Fruit fly (Drosophila melanogaster): ENCODE measurements around the gene Obp19a.

Gene Obp19a

DNA sequence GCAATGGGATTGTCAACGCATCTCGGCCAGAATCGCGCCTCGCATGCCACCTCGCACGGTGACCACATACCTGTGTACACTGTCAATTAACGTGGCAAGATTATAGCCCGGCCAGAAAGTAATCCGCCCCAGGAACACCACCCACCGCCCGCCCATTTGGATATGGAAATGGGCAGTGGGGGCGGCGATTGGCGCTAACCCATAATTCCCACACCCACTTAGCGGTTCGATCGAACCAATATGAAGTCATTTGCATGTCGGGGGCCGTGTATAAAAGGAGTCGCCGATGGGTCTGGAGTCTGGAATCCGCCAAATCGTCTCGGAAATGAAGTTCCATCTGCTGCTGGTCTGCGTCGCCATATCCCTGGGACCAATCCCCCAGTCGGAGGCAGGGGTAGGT lies at the start of gene Obp19a:
Gene Obp19a (plus strand): TSS at position 301 of the 400 bp plus-strand sequence.
- TF ChIP-seq net (GFP tag; optimal IDR thresholded peaks at IDR 0.05) (no peak), CG31627 (GFP tag; optimal IDR thresholded peaks at IDR 0.05) (no peak), CG8119 (GFP tag; IDR thresholded peaks at IDR 0.05) (no peak), CG11762 (GFP tag; optimal IDR thresholded peaks at IDR 0.05; ENCODE audit: insufficient read depth) (no peak), fd85E (GFP tag; optimal IDR thresholded peaks at IDR 0.05) (no peak), acj6 (GFP tag; optimal IDR thresholded peaks at IDR 0.05) (no peak)

DNA sequence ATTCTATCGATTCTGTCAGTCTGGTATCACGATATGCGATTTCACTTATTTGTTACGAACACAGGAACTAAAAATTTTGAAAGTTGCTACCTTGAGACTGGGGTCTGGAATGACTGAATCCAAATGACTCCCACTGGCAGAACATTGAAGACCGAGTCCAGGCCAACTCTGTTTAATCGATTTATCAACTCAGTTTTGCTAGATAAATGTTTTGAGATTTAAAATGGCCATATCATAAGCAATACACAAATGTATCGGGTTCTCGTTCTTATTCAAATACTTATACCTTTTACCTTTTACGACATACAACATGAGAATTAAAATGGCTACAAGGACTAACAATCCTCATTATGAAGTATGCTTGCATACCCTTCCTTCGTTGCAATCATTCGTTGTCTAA lies 39.1 kb upstream of the Obp19a start, which contains the start of gene CG12679:
Gene CG12679 (minus strand): TSS at position 101 of the 400 bp plus-strand sequence.
- TF ChIP-seq CG6276 (GFP tag; optimal IDR thresholded peaks at IDR 0.05) (no peak), topi (GFP tag; optimal IDR thresholded peaks at IDR 0.05) (no peak), Sox15 (GFP tag; optimal IDR thresholded peaks at IDR 0.05) (no peak), Smox (GFP tag; optimal IDR thresholded peaks at IDR 0.05) (no peak), Hr4 (GFP tag; optimal IDR thresholded peaks at IDR 0.05) (no peak), net (GFP tag; optimal IDR thresholded peaks at IDR 0.05) (no peak), CG6808 (GFP tag; optimal IDR thresholded peaks at IDR 0.05) (no peak), lz (GFP tag; optimal IDR thresholded peaks at IDR 0.05) (no peak), dsx (GFP tag; optimal IDR thresholded peaks at IDR 0.05; ENCODE audit: poor library complexity, severe bottlenecking) (no peak), CG6854 (GFP tag; optimal IDR thresholded peaks at IDR 0.05) (no peak), CG6792 (GFP tag; optimal IDR thresholded peaks at IDR 0.05) (no peak), CG11294 (GFP tag; IDR thresholded peaks at IDR 0.05) (no peak), CG16779 (tag; optimal IDR thresholded peaks at IDR 0.05) (no peak)

DNA sequence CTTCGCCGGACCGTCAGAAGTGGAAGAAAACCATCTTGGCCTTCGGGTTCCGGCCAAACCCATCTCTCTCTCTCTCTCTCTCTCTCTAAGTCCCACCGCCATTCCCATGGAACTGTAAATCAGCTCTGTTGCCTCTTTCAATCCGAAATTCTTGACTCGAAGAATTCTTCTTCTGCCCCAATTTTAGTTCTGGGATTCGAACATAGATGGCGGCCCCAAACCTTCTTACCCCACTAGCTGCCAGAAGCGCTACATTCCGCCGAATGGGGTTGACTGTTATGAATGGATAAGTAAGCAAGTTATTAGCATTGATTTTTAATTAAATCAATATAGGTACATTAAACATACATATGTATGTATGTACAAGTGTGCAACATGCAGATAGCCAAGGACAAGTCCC lies 29.7 kb upstream of the Obp19a start:
- TF ChIP-seq pdm3 (GFP tag; optimal IDR thresholded peaks at IDR 0.05): no peak
- no peak for TF ChIP-seq CG11902 (GFP tag; optimal IDR thresholded peaks at IDR 0.05)
- no peak for TF ChIP-seq OdsH (GFP tag; optimal IDR thresholded peaks at IDR 0.05)
- no peak for TF ChIP-seq CG16779 (tag; optimal IDR thresholded peaks at IDR 0.05)
- TF ChIP-seq Sox15 (GFP tag; optimal IDR thresholded peaks at IDR 0.05): no peak
- TF ChIP-seq Ets96B (tag; optimal IDR thresholded peaks at IDR 0.05): no peak
- TF ChIP-seq CG3919 (GFP tag; optimal IDR thresholded peaks at IDR 0.05): no peak
- no peak for TF ChIP-seq Eip75B (GFP tag; optimal IDR thresholded peaks at IDR 0.05)
- no peak for TF ChIP-seq Ets21C (GFP tag; optimal IDR thresholded peaks at IDR 0.05)

DNA sequence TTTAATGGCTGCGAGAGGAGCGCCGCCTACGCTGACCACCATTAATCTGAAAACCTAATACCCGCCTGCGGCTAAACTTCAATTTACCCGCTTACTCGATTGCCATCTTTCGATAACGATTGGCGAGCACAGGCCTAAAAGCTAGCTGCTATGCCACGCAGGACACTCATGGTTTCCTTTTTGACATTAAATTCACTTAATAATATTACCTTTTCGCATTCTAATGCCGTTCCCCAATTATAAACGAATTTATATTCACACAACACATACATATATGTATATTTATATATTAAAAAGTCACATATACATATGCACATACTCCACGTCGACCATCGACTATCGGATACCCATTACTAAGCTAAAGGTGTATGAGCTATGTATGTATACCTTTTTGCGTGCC lies 25.9 kb upstream of the Obp19a start:
- TF ChIP-seq CG8319 (GFP tag; optimal IDR thresholded peaks at IDR 0.05) (no peak), fkh (GFP tag; optimal IDR thresholded peaks at IDR 0.05) (no peak), spab (GFP tag; optimal IDR thresholded peaks at IDR 0.05) (no peak), Lpt (GFP tag; optimal IDR thresholded peaks at IDR 0.05) (no peak), CG10631 (GFP tag; optimal IDR thresholded peaks at IDR 0.05) (no peak), fd85E (GFP tag; optimal IDR thresholded peaks at IDR 0.05) (no peak), CG15336 (GFP tag; IDR thresholded peaks at IDR 0.05) (no peak), OdsH (GFP tag; optimal IDR thresholded peaks at IDR 0.05) (no peak), cyc (GFP tag; optimal IDR thresholded peaks at IDR 0.05) (no peak), CG7368 (GFP tag; optimal IDR thresholded peaks at IDR 0.05) (no peak), Hr4 (GFP tag; optimal IDR thresholded peaks at IDR 0.05) (no peak), Eip78C (GFP tag) (no peak), CG11294 (GFP tag; IDR thresholded peaks at IDR 0.05) (no peak), CG3032 (tag; optimal IDR thresholded peaks at IDR 0.05) (no peak), Eip93F (GFP tag; optimal IDR thresholded peaks at IDR 0.05) (no peak), acj6 (GFP tag; optimal IDR thresholded peaks at IDR 0.05) (no peak), ss (GFP tag; optimal IDR thresholded peaks at IDR 0.05) (no peak), CG11762 (GFP tag; optimal IDR thresholded peaks at IDR 0.05; ENCODE audit: insufficient read depth) (no peak), Blimp-1 (GFP tag; optimal IDR thresholded peaks at IDR 0.05) (no peak)

Data from whole organism, prepupa.